Fruit fly (Drosophila melanogaster): Measurements from ENCODE around the gene CG42537.

The CG42537 gene

dm6 chr3R:6406566-6407098, 29.0 kb downstream of the CG42537 start, which contains the start of gene gpp:
TSS of gene gpp (plus strand) at chr3R:6406855.
- no peak for TF ChIP-seq CG8478 (optimal IDR thresholded peaks at IDR 0.05)
- peak in 1 of 2 experiments; percentile 5 for TF ChIP-seq CTCF (optimal IDR thresholded peaks at IDR 0.05)

DNA sequence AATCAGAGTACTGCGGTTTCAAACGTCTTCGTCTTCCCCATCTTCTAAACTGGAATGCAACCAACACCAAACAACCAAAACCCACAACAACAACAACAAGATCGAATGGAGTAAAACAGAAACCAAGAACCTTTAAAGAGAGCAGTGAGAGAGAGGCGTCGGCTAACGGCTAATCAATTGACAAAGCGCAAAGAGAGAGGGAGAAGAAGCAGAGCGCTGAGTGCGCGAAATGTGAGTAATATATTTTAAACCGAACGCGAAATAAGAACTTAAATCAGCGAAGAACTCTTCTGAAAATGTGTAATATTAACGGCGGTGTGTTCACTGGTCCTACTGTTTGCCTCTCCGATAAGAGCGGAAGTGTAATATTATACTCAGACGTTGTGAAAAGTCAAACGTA, 29.9 kb downstream of the CG42537 start:
- TF ChIP-seq CTCF (optimal IDR thresholded peaks at IDR 0.05) (no peak), CG8478 (optimal IDR thresholded peaks at IDR 0.05) (no peak)

DNA sequence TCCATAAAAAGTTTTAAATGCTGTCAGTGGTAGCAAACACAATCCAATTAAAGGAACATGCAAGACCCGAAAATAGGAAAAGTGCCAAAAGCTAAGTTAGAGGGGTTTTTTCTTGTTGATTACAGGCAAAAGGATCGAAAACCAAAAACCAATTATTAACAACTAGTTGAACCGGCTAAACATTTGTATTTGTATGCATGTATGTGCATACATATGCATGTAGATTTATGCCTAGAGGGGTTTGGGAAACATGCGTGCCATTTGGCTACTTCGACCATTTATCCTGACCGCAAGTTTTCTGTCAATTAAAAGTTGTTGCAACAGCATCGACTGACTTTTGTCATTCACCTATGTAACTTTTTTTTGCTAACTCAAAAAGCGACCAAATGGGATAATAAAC, 30.9 kb downstream of the CG42537 start:
- TF ChIP-seq CTCF (optimal IDR thresholded peaks at IDR 0.05) (no peak), CG8478 (optimal IDR thresholded peaks at IDR 0.05) (no peak)

DNA sequence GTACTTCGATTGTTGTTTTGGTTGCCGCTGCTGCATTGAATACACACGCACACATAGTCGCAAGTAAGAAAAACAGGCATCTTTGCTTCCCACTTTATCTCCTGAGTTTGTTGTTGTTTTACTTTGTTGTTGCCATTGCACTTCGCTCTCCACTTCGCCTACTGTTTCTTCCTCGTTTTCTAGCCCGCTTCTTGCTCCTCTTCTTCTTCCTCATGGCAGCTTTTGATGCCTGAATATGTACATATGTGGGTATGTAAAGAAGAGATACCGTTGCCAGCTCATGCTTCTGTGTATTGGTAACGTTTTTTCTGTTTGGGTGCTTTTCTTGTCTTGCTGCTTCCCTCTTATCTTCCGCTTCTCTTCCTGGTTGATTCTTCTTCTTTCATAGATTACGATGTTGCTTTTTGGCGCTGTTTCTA, 31.6 kb downstream of the CG42537 start:
- TF ChIP-seq CTCF (optimal IDR thresholded peaks at IDR 0.05) = no peak
- TF ChIP-seq CG8478 (optimal IDR thresholded peaks at IDR 0.05) = no peak

- TF ChIP-seq CG8478 (optimal IDR thresholded peaks at IDR 0.05) (no peak), CTCF (optimal IDR thresholded peaks at IDR 0.05) (no peak)
Observed at dm6 chr3R:6410412-6411225, 33.0 kb downstream of the CG42537 start.

- no peak for TF ChIP-seq CG8478 (optimal IDR thresholded peaks at IDR 0.05)
- no peak for TF ChIP-seq CTCF (optimal IDR thresholded peaks at IDR 0.05)
Observed at dm6 chr3R:6411454-6412204, 34.0 kb downstream of the CG42537 start.

- TF ChIP-seq CG8478 (optimal IDR thresholded peaks at IDR 0.05) (no peak), CTCF (optimal IDR thresholded peaks at IDR 0.05) (no peak)
Observed at dm6 chr3R:6413771-6414438, 36.3 kb downstream of the CG42537 start.

DNA sequence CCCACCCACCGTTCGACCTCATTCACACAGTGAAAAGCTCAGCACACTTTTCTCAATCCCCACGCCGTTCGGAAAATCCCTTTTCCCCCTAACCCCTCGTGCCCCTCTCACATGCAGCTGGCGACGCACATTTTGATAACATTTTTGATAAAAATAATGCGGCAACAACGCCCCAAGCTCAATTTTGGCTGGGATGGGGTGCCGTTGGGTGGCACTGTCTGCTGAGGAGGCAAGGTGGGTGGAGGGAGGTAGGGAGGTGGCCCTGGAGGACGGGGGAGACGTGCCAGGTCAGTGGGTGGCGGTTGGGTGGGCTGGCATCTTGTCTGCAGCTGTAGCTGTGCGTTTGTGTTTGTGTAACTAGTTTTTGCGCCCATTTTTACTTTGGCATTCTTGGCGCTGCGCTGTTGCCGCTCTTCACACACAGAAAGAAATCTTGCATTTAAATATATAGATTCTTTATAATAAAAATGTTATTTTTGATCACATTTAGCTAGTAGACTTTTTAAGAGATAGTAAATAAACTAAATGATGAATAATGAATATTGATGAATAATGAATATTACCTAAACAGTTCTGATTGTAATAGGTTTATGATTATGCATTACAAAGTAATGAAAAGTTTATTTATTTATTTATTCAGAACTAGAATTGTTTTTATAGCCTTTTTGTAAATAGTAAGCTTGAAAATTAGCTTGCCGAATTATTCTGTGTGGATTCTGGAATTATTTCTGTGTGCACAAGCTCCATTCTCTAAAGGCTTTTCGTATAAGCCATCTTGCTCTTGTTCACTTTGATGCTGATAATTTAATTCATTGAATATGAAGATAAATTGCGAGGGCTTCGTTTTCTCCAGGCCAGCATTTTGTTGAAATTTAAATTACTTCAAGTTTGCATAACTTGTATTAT, 37.1 kb downstream of the CG42537 start:
- TF ChIP-seq CG8478 (optimal IDR thresholded peaks at IDR 0.05) = no peak
- no peak for TF ChIP-seq CTCF (optimal IDR thresholded peaks at IDR 0.05)

DNA sequence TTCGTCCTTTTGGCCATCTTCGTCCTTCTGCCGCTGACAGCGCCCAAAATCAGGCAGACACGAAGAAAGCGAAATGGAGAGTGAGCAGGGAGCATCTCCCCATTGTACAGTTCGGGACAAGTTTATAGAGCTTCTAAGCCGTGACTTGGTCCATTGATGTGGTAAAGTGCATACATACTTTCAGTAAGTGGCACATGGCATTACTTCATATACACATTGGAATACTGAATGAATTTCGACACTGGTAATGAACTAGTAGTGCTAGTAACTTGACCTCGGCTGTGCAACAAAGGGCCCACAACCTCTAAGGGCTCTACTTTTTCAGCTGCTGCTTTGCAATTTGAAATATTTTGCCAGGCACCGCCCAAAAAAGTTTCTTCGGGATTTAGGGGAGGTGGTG, 38.6 kb downstream of the CG42537 start:
- TF ChIP-seq CG8478 (optimal IDR thresholded peaks at IDR 0.05) (no peak), CTCF (optimal IDR thresholded peaks at IDR 0.05) (no peak)

DNA sequence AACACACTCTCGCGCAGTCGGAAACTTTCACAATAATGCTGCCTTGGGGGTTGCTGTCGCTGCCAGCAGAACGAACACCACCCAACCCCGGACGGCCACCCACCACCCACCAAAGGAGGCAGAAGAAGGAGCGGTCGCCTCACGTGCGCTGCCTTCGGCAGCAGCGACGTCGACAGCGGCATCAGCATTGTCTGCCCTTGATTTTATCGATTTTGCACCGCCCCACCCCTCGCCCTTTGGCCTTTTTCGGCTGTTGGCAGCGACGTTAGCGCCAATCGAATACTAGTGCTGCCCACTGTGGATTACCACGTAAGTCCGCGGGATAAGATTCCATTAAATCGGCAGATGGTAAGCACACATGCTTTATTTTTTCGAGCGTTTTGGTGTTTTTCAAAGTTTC, 41.5 kb downstream of the CG42537 start:
- no peak for TF ChIP-seq CTCF (optimal IDR thresholded peaks at IDR 0.05)
- TF ChIP-seq CG8478 (optimal IDR thresholded peaks at IDR 0.05) = no peak

DNA sequence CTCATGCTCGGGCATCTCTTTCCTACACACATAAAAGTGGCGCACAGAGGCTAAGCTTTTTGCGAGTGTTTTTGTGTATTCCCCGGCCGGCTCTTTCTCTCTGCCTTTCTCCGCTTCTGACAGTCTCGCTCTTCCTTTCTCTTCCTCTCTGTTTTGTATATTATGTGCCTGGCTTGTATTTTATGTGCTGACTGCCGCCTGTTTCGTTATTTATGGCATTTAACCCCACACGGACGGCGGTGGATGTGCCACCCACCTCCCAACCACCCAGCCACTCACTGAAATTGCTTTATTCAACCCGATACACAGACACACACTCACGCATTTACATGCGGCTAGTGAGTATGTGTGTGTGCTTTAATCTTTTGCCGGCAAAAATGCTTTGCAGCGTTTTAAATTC, 42.3 kb downstream of the CG42537 start:
- TF ChIP-seq CTCF (optimal IDR thresholded peaks at IDR 0.05) (no peak), CG8478 (optimal IDR thresholded peaks at IDR 0.05) (no peak)

DNA sequence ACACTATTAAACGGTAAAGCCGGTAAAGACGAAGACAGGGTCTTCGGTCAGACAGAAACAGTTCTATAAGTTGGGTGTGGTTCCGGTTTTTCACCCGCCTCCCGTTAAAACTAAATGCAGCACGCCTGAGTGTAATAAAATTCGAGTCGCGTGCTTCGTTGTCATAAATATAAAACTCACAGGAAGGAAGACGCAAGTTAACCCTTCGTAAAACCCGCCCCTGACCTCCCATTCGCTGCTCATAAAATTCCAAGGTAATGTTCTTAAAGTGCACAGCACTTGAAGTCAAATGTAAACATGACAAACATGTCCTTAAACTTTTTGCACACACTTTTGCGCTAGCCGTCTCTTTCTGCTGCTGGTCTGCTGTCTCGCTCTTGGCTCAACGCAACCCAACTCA, 43.7 kb downstream of the CG42537 start:
- TF ChIP-seq CTCF (optimal IDR thresholded peaks at IDR 0.05) (no peak), CG8478 (optimal IDR thresholded peaks at IDR 0.05) (no peak)

DNA sequence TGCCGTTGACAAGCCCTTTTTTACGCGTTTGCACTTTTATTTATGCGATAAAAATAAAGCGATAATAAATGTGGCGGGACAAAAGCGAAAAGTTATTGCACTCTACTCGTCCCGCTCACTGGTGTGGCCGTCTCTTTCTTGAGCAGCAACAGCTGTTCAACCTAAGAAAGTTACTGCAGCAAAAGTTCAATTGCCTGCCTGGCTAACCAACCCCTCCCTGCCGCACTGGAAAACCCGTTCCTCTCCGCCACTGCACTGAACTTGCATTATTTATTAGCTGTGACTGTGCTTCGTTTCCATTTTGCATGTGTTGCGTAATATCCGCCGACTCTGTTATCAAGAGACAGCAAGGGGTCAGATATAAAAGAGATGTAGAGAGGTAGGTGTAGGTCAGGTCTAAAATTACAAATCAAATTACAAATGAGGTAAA, 44.1 kb downstream of the CG42537 start:
- TF ChIP-seq CG8478 (optimal IDR thresholded peaks at IDR 0.05) (no peak), CTCF (optimal IDR thresholded peaks at IDR 0.05) (no peak)

DNA sequence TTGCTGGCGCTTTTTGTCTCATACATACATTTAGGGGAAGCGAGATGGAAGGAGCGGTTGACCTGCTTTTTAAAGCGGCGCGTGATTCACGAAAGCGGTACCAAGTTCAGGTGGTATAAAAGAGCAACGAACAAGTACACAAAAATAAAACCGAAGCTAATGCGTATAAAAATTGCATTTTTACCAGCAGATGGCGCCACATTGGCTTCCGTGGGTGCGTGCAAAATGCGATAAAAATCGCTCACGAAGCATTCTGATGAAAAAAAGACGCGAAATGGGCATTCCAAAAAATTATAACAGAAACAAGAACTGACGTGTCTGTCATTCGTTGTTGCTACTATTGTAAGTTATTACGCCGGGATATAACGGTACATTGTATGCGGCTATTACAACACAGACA, 45.5 kb downstream of the CG42537 start:
- TF ChIP-seq CTCF (optimal IDR thresholded peaks at IDR 0.05) (peak; percentile 74 to 78), CG8478 (optimal IDR thresholded peaks at IDR 0.05) (no peak)

Data from S2 (cell line).